Fruit fly (Drosophila melanogaster) whole organism, embryonic: Measurements from ENCODE around the gene CG1847.

ENCODE experiments used
- Bdp1 ChIP-seq: fragments of 200-800 bp; sonication (Bioruptor generic); optimal IDR thresholded peaks from 3 replicates; lab custom pipeline; 2016; ENCODE audit warnings: missing biosample characterization, missing genetic modification characterization
- CG11504 ChIP-seq: fragments of 200-800 bp; sonication (Bioruptor generic); optimal IDR thresholded peaks from 3 replicates; lab custom pipeline; 2019; ENCODE audit warnings: missing biosample characterization, mild to moderate bottlenecking, missing genetic modification characterization, moderate library complexity
- CG12391 ChIP-seq: fragments of 200-800 bp; sonication (Bioruptor generic); optimal IDR thresholded peaks from 3 replicates; lab custom pipeline; 2018; ENCODE audit warnings: missing biosample characterization, mild to moderate bottlenecking, missing genetic modification characterization, moderate library complexity
- CG12769 ChIP-seq: fragments of 200-800 bp; sonication (Bioruptor generic); optimal IDR thresholded peaks from 2 replicates; lab custom pipeline; 2019; ENCODE audit warnings: missing biosample characterization, mild to moderate bottlenecking, missing genetic modification characterization, moderate library complexity
- CG14965 ChIP-seq: fragments of 200-800 bp; sonication (Bioruptor generic); optimal IDR thresholded peaks from 2 replicates; lab custom pipeline; 2016; ENCODE audit warnings: missing biosample characterization, missing genetic modification characterization, borderline replicate concordance
- CG17385 ChIP-seq: fragments of 200-800 bp; sonication (Bioruptor generic); optimal IDR thresholded peaks from 3 replicates; lab custom pipeline; 2018; ENCODE audit warnings: missing biosample characterization, mild to moderate bottlenecking, missing genetic modification characterization
- CG17568 ChIP-seq: fragments of 200-800 bp; sonication (Bioruptor generic); optimal IDR thresholded peaks from 2 replicates; lab custom pipeline; 2018; ENCODE audit warnings: missing biosample characterization, mild to moderate bottlenecking, missing genetic modification characterization, moderate library complexity
- CG2116 ChIP-seq: fragments of 200-800 bp; sonication (Bioruptor generic); optimal IDR thresholded peaks from 3 replicates; lab custom pipeline; 2018; ENCODE audit warnings: missing biosample characterization, mild to moderate bottlenecking, missing genetic modification characterization
- CG2129 ChIP-seq: fragments of 200-800 bp; sonication (Bioruptor generic); IDR thresholded peaks from 2 replicates; pipeline ENCODE4 v1.3.6; 2022; ENCODE audit warnings: missing biosample characterization, missing genetic modification characterization; ENCODE audit not compliant: partially characterized antibody
- CG31388 ChIP-seq: fragments of 200-800 bp; sonication (Bioruptor generic); optimal IDR thresholded peaks from 2 replicates; lab custom pipeline; 2016; ENCODE audit warnings: missing biosample characterization, missing genetic modification characterization
- CG32767 ChIP-seq: fragments of 200-800 bp; sonication (Bioruptor generic); IDR thresholded peaks from 2 replicates; pipeline ENCODE4 v1.3.6; 2022; ENCODE audit warnings: missing biosample characterization, missing genetic modification characterization
- CG3838 ChIP-seq: fragments of 200-800 bp; sonication (Bioruptor generic); optimal IDR thresholded peaks from 3 replicates; lab custom pipeline; 2016; ENCODE audit warnings: missing biosample characterization, missing genetic modification characterization
- CG6175 ChIP-seq: fragments of 200-800 bp; sonication (Bioruptor generic); IDR thresholded peaks from 3 replicates; pipeline ENCODE4 v1.3.6; 2022; ENCODE audit warnings: missing biosample characterization, missing genetic modification characterization
- CG6683 ChIP-seq: fragments of 200-800 bp; sonication (Bioruptor generic); optimal IDR thresholded peaks from 2 replicates; lab custom pipeline; 2017; ENCODE audit warnings: missing biosample characterization, mild to moderate bottlenecking, missing genetic modification characterization, missing genetic modification reagents
- CG6765 ChIP-seq: fragments of 200-800 bp; sonication (Bioruptor generic); optimal IDR thresholded peaks from 3 replicates; lab custom pipeline; 2017; ENCODE audit warnings: missing biosample characterization, mild to moderate bottlenecking, missing genetic modification characterization
- CG6791 ChIP-seq: fragments of 200-800 bp; sonication (Bioruptor generic); IDR thresholded peaks from 3 replicates; pipeline ENCODE4 v1.3.6; 2022; ENCODE audit warnings: missing biosample characterization, missing genetic modification characterization; ENCODE audit not compliant: partially characterized antibody
- CG7839 ChIP-seq: fragments of 200-800 bp; sonication (Bioruptor generic); optimal IDR thresholded peaks from 3 replicates; lab custom pipeline; 2018; ENCODE audit warnings: missing biosample characterization, mild to moderate bottlenecking, missing genetic modification characterization, moderate library complexity
- CG8089 ChIP-seq: fragments of 200-800 bp; sonication (Bioruptor generic); optimal IDR thresholded peaks from 3 replicates; lab custom pipeline; 2016; ENCODE audit warnings: missing biosample characterization, missing genetic modification characterization
- Deaf1 ChIP-seq: fragments of 200-800 bp; optimal IDR thresholded peaks from 3 replicates; lab custom pipeline; 2019; ENCODE audit warnings: missing biosample characterization, mild to moderate bottlenecking, missing genetic modification characterization, moderate library complexity
- Dfd ChIP-seq, 2 experiments: fragments of >200 bp; optimal IDR thresholded peaks; 2 replicates each; lab custom pipeline; 2017; ENCODE audit warnings: missing biosample characterization in 2 of 2, missing genetic modification characterization in 2 of 2
- Dip3 ChIP-seq: fragments of 200-800 bp; sonication (Bioruptor generic); optimal IDR thresholded peaks from 3 replicates; lab custom pipeline; 2016; ENCODE audit warnings: missing biosample characterization, missing genetic modification characterization
- E2f1 ChIP-seq: fragments of 200-800 bp; sonication (Bioruptor generic); IDR thresholded peaks from 2 replicates; pipeline ENCODE4 v1.3.6; 2022; ENCODE audit warnings: missing biosample characterization, missing genetic modification characterization
- Fer2 ChIP-seq: fragments of 200-800 bp; sonication (Bioruptor generic); optimal IDR thresholded peaks from 2 replicates; lab custom pipeline; 2018; ENCODE audit warnings: missing biosample characterization, mild to moderate bottlenecking, missing genetic modification characterization, moderate library complexity
- Hr3 ChIP-seq: fragments of 200-800 bp; sonication (Bioruptor generic); optimal IDR thresholded peaks from 3 replicates; lab custom pipeline; 2016; ENCODE audit warnings: missing biosample characterization, missing genetic modification characterization
- Myb ChIP-seq: fragments of 200-800 bp; sonication (Bioruptor generic); optimal IDR thresholded peaks from 2 replicates; lab custom pipeline; 2016; ENCODE audit warnings: missing biosample characterization, missing genetic modification characterization
- Nf-YB ChIP-seq: fragments of 200-800 bp; sonication (Bioruptor generic); optimal IDR thresholded peaks from 3 replicates; lab custom pipeline; 2019; ENCODE audit warnings: missing biosample characterization, mild to moderate bottlenecking, missing genetic modification characterization, moderate library complexity
- Poxn ChIP-seq: fragments of 200-800 bp; sonication (Bioruptor generic); IDR thresholded peaks from 2 replicates; pipeline ENCODE4 v1.3.6; 2022; ENCODE audit warnings: missing biosample characterization, missing genetic modification characterization
- ap ChIP-seq: fragments of 200-800 bp; sonication (Bioruptor generic); IDR thresholded peaks from 2 replicates; pipeline ENCODE4 v1.3.6; 2022; ENCODE audit warnings: missing biosample characterization, missing genetic modification characterization
- ase ChIP-seq: fragments of 200-800 bp; sonication (Bioruptor generic); IDR thresholded peaks from 3 replicates; pipeline ENCODE4 v1.3.6; 2022; ENCODE audit warnings: missing biosample characterization, missing genetic modification characterization
- bcd ChIP-seq: fragments of 200-800 bp; sonication (Bioruptor generic); optimal IDR thresholded peaks from 2 replicates; lab custom pipeline; 2017; ENCODE audit warnings: missing biosample characterization, mild to moderate bottlenecking, missing genetic modification characterization
- chif ChIP-seq, 2 experiments: fragments of 200-800 bp; sonication (Bioruptor generic); optimal IDR thresholded peaks; 3 replicates each; lab custom pipeline; 2016; ENCODE audit warnings: missing biosample characterization in 2 of 2, missing genetic modification characterization in 2 of 2
- corto ChIP-seq: fragments of 200-800 bp; sonication (Bioruptor generic); optimal IDR thresholded peaks from 2 replicates; lab custom pipeline; 2016; ENCODE audit warnings: missing biosample characterization, mild to moderate bottlenecking, missing genetic modification characterization, moderate library complexity
- fd64A ChIP-seq: fragments of 200-800 bp; sonication (Bioruptor generic); optimal IDR thresholded peaks from 3 replicates; lab custom pipeline; 2018; ENCODE audit warnings: missing biosample characterization, mild to moderate bottlenecking, missing genetic modification characterization
- hb ChIP-seq: fragments of 200-800 bp; sonication (Bioruptor generic); IDR thresholded peaks from 3 replicates; pipeline ENCODE4 v1.3.6; 2022; ENCODE audit warnings: missing biosample characterization, missing genetic modification characterization; ENCODE audit not compliant: partially characterized antibody
- kay ChIP-seq: fragments of 200-800 bp; sonication (Bioruptor generic); optimal IDR thresholded peaks from 2 replicates; lab custom pipeline; 2016; ENCODE audit warnings: missing biosample characterization, missing genetic modification characterization
- oc ChIP-seq: fragments of 200-800 bp; sonication (Bioruptor generic); optimal IDR thresholded peaks from 2 replicates; lab custom pipeline; 2018; ENCODE audit warnings: missing biosample characterization, mild to moderate bottlenecking, missing genetic modification characterization, moderate library complexity
- pita ChIP-seq: fragments of 200-800 bp; sonication (Bioruptor generic); optimal IDR thresholded peaks from 2 replicates; lab custom pipeline; 2017; ENCODE audit warnings: missing biosample characterization, mild to moderate bottlenecking, missing genetic modification characterization
- pum ChIP-seq: fragments of 200-800 bp; sonication (Bioruptor generic); optimal IDR thresholded peaks from 2 replicates; lab custom pipeline; 2016; ENCODE audit warnings: missing biosample characterization, missing genetic modification characterization
- sc ChIP-seq, 3 experiments: fragments of >200 bp in 2 of 3; fragments of 200-800 bp in 1 of 3; sonication (Bioruptor generic) in 1 of 3; optimal IDR thresholded peaks; 2 replicates in 2 of 3; 3 replicates in 1 of 3; lab custom pipeline; 2017; ENCODE audit warnings: mild to moderate bottlenecking in 1 of 3, missing biosample characterization in 1 of 3, missing genetic modification characterization in 1 of 3, missing genetic modification reagents in 1 of 3
- slbo ChIP-seq: fragments of 200-800 bp; sonication (Bioruptor generic); IDR thresholded peaks from 2 replicates; pipeline ENCODE4 v1.3.6; 2022; ENCODE audit warnings: missing biosample characterization, missing genetic modification characterization
- slp2 ChIP-seq: fragments of 200-800 bp; sonication (Bioruptor generic); optimal IDR thresholded peaks from 2 replicates; lab custom pipeline; 2016; ENCODE audit warnings: missing biosample characterization, missing genetic modification characterization
- sna ChIP-seq: fragments of 200-800 bp; sonication (Bioruptor generic); IDR thresholded peaks from 2 replicates; pipeline ENCODE4 v1.3.6; 2022; ENCODE audit warnings: missing biosample characterization, missing genetic modification characterization; ENCODE audit not compliant: partially characterized antibody
- sug ChIP-seq: fragments of 200-800 bp; optimal IDR thresholded peaks from 2 replicates; lab custom pipeline; 2019; ENCODE audit warnings: missing biosample characterization, mild to moderate bottlenecking, missing genetic modification characterization, moderate library complexity
- toy ChIP-seq: fragments of 200-800 bp; sonication (Bioruptor generic); IDR thresholded peaks from 2 replicates; pipeline ENCODE4 v1.3.6; 2022; ENCODE audit warnings: missing biosample characterization, missing genetic modification characterization
- unpg ChIP-seq: fragments of 200-800 bp; sonication (Bioruptor generic); optimal IDR thresholded peaks from 3 replicates; lab custom pipeline; 2018; ENCODE audit warnings: missing biosample characterization, mild to moderate bottlenecking, missing genetic modification characterization, moderate library complexity
- vnd ChIP-seq: fragments of 200-800 bp; sonication (Bioruptor generic); IDR thresholded peaks from 3 replicates; pipeline ENCODE4 v1.3.6; 2022; ENCODE audit warnings: missing biosample characterization, missing genetic modification characterization; ENCODE audit not compliant: partially characterized antibody
- wek ChIP-seq: fragments of 200-800 bp; sonication (Bioruptor generic); optimal IDR thresholded peaks from 3 replicates; lab custom pipeline; 2018; ENCODE audit warnings: missing biosample characterization, mild to moderate bottlenecking, missing genetic modification characterization, moderate library complexity

Gene CG1847

DNA sequence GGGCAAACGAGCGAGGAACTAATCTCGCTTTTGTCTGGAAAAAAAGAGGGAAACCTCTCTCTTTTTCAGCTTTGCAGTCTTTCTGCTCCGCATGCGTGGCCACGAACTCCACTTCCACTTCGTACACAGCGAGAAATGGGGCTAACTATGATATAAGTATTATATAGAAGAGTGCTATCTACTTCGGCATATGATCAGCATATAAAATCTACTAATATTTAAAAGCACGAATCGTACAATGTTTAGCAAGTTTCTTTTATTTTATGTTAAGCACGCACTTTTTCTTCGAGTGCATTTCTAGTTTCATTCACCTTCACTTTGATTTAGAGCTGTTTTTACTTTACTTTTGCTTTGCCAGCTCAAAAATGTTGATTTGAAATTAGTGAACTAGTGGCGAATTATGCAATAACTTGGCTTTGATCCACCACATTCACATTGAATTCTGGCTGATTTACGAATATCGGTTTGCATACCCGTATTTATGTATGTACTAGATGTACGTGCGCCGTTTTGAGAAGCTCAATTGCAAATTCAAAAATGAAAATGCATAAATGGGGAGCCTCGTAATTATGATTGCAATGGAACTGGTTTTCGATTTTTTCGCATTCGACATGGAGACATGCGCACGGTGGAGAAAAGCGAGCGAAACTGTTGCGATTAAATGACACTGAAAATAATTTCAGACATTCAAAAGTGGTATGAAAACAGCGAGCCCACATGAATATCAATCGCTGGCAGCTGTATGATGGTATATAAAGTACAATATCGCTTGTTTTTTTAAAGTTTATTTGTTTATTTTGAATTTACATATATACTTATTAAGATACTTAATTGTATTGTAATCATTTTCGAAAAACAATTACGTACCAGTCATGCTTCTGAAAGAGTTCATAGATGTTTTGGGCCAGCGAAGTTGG, 11.2 kb upstream of the CG1847 start (continued):
- TF ChIP-seq pum (GFP tag; lab: Kevin White, UChicago) (peak; percentile 82), CG32767 (GFP tag; lab: Robert Waterston, UW) (peak; percentile 51; the same call in 1 of the 2 replicates), CG17385 (GFP tag; lab: Kevin White, UChicago) (peak; percentile 70), CG8089 (GFP tag; lab: Kevin White, UChicago) (peak; percentile 26), toy (GFP tag; lab: Robert Waterston, UW) (no peak), kay (GFP tag; lab: Kevin White, UChicago) (peak; percentile 33), hb (GFP tag; lab: Robert Waterston, UW) (no peak), ase (GFP tag; lab: Robert Waterston, UW) (peak; percentile 89), chif (GFP tag; optimal IDR thresholded peaks at IDR 0.05; lab: Kevin White, UChicago) (peak; percentile 39 to 57), CG17568 (no peak), Hr3 (GFP tag; lab: Kevin White, UChicago) (peak; percentile 22), Myb (GFP tag; lab: Kevin White, UChicago) (no peak), CG3838 (GFP tag; lab: Kevin White, UChicago) (no peak), CG11504 (peak; percentile 89), pita (no peak), Bdp1 (GFP tag; lab: Kevin White, UChicago) (peak; percentile 32), CG14965 (GFP tag; lab: Kevin White, UChicago) (no peak), slp2 (peak; percentile 77), sna (GFP tag; lab: Robert Waterston, UW) (no peak), sug (tag; lab: Kevin White, UChicago) (peak; percentile 60), Deaf1 (no peak), Dip3 (GFP tag; lab: Kevin White, UChicago) (peak; percentile 28), CG6791 (no peak), CG7839 (peak; percentile 91), CG31388 (GFP tag; lab: Kevin White, UChicago) (peak; percentile 27), vnd (no peak), slbo (GFP tag; lab: Robert Waterston, UW) (peak; percentile 63), fd64A (peak; percentile 69), sc (optimal IDR thresholded peaks at IDR 0.05; lab: Kevin White, UChicago) (no peak), sc (GFP tag; optimal IDR thresholded peaks at IDR 0.05; lab: Kevin White, UChicago) (peak; percentile 55), ap (GFP tag; lab: Robert Waterston, UW) (peak; percentile 61; the same call in 1 of the 2 replicates), CG12391 (tag; lab: Kevin White, UChicago) (peak; percentile 78), Fer2 (tag; lab: Kevin White, UChicago) (no peak), unpg (peak; percentile 82), CG2116 (GFP tag; lab: Kevin White, UChicago) (peak; percentile 16), wek (GFP tag; lab: Kevin White, UChicago) (no peak), CG6683 (no peak), CG12769 (tag; lab: Kevin White, UChicago) (peak; percentile 78), corto (GFP tag; lab: Kevin White, UChicago) (peak; percentile 41), CG6175 (GFP tag; lab: Robert Waterston, UW) (peak; percentile 27; the same call in 1 of the 3 replicates), bcd (peak; percentile 64), CG2129 (GFP tag; lab: Robert Waterston, UW) (no peak), oc (peak; percentile 66), E2f1 (GFP tag; lab: Robert Waterston, UW) (peak; percentile 70), Poxn (GFP tag; lab: Robert Waterston, UW) (no peak), Nf-YB (peak; percentile 34), Dfd (GFP tag; optimal IDR thresholded peaks at IDR 0.05; lab: Kevin White, UChicago) (no peak), CG6765 (GFP tag; lab: Kevin White, UChicago) (no peak)
